Worm (Caenorhabditis elegans): ENCODE data around the gene F44E7.5.

Gene F44E7.5

DNA sequence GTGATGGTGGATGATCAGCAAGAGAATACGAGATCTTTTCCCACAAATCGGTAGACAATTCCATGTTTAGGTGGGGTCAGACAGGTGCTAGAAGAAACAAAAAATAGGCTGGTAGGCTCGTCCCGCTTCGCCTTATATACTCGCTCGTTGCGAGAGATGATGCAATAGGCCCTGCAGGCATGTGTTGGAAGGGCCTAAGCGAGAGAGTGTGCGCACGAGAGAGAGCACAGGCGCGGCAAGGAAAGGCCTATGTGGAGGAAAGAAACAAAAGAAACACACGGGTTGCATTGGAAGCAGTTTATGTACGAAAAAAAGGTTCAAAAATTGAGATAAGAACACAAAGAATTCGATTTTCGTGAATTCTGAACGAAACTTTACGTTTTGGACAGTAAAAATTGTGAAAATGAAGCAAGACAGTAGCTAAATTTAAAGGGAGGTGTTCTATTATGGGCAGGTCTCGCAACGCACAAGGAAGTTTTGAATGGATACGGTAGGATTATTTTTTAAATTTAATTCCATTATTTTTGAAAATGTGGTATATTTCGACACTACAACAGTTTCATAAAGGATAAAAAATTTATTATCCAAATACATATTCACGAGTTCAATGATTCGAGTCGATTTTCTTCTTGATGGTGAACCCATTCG is at the start of gene F44E7.5 (continued):
- TF ChIP-seq lin-35 (GFP tag; optimal IDR thresholded peaks at IDR 0.05): no peak
- TF ChIP-seq mcd-1 (GFP tag; IDR thresholded peaks at IDR 0.05): peak; percentile 53
- TF ChIP-seq dpl-1 (GFP tag; optimal IDR thresholded peaks at IDR 0.05): no peak
- TF ChIP-seq B0035.1 (tag; optimal IDR thresholded peaks at IDR 0.05): no peak
- no peak for TF ChIP-seq rcor-1 (GFP tag; IDR thresholded peaks at IDR 0.05)
- TF ChIP-seq aptf-2 (GFP tag; conservative IDR thresholded peaks at IDR 0.05): no peak
- no peak for TF ChIP-seq attf-6 (GFP tag; IDR thresholded peaks at IDR 0.05)
- no peak for TF ChIP-seq efl-1 (GFP tag; optimal IDR thresholded peaks at IDR 0.05)
- TF ChIP-seq lsl-1 (GFP tag; optimal IDR thresholded peaks at IDR 0.05): peak; percentile 79
- no peak for TF ChIP-seq bed-1 (GFP tag; IDR thresholded peaks at IDR 0.05)
- no peak for TF ChIP-seq somi-1 (GFP tag; optimal IDR thresholded peaks at IDR 0.05)
- TF ChIP-seq lag-1 (GFP tag; IDR thresholded peaks at IDR 0.05): no peak
- TF ChIP-seq nhr-120 (GFP tag; IDR thresholded peaks at IDR 0.05): no peak
- TF ChIP-seq lin-40 (tag; optimal IDR thresholded peaks at IDR 0.05): peak; percentile 51
- no peak for TF ChIP-seq Y56A3A.18 (GFP tag; IDR thresholded peaks at IDR 0.05)
- TF ChIP-seq atf-7 (tag; optimal IDR thresholded peaks at IDR 0.05): no peak
- TF ChIP-seq F33H1.4 (GFP tag; IDR thresholded peaks at IDR 0.05): peak; percentile 76
- TF ChIP-seq Y95B8A.8 (GFP tag; IDR thresholded peaks at IDR 0.05): no peak
- peak; percentile 67 for TF ChIP-seq ztf-18 (tag; optimal IDR thresholded peaks at IDR 0.05)
- TF ChIP-seq snpc-1.1 (tag; optimal IDR thresholded peaks at IDR 0.05; ENCODE audit: insufficient read depth): no peak
- TF ChIP-seq sptf-2 (GFP tag; optimal IDR thresholded peaks at IDR 0.05): no peak
- TF ChIP-seq K12H6.12 (tag; optimal IDR thresholded peaks at IDR 0.05): peak; percentile 40
- peak; percentile 61 for TF ChIP-seq attf-5 (GFP tag; optimal IDR thresholded peaks at IDR 0.05)
- TF ChIP-seq madf-3 (GFP tag; IDR thresholded peaks at IDR 0.05): no peak
- no peak for TF ChIP-seq T26A5.8 (tag; optimal IDR thresholded peaks at IDR 0.05)
- no peak for TF ChIP-seq ztf-28 (GFP tag; IDR thresholded peaks at IDR 0.05)
- TF ChIP-seq zfh-2 (GFP tag; conservative IDR thresholded peaks at IDR 0.05): no peak
- no peak for TF ChIP-seq Y53F4B.3 (GFP tag; IDR thresholded peaks at IDR 0.05)
- TF ChIP-seq unc-62 (GFP tag; optimal IDR thresholded peaks at IDR 0.05): no peak
- no peak for TF ChIP-seq hsf-1 (GFP tag; IDR thresholded peaks at IDR 0.05)
- no peak for TF ChIP-seq nfyb-1 (GFP tag; IDR thresholded peaks at IDR 0.05)
- TF ChIP-seq let-526 (GFP tag; IDR thresholded peaks at IDR 0.05): no peak

DNA sequence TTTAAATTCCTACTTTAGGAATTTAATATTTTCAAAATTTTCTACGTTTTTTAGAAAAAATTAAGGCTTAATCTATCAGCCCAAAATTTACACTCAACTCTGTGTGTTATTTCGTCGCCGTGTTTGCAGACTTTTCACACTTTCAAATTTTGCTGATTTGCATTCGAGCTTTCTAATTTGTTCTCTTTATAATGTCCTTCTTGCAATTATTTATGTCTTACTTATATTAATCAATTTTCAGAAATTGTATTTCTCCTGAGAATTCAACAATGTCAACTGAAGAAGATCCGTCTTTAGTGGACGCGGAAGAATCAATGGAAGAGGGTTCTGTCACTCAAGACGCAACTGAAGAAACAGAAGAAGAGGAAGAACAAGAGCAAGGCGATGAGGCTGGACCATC is 45.9 kb upstream of the F44E7.5 start, which contains the start of gene let-418:
TSS of gene let-418 (plus strand) at position 242 of the 400 bp plus-strand sequence.
- no peak for TF ChIP-seq bed-1 (GFP tag; IDR thresholded peaks at IDR 0.05)
- TF ChIP-seq B0019.2 (GFP tag; conservative IDR thresholded peaks at IDR 0.05): no peak
- no peak for TF ChIP-seq nhr-90 (tag; optimal IDR thresholded peaks at IDR 0.05)
- TF ChIP-seq repo-1 (tag; optimal IDR thresholded peaks at IDR 0.05): no peak
- no peak for TF ChIP-seq sea-2 (GFP tag; IDR thresholded peaks at IDR 0.05)
- no peak for TF ChIP-seq nfya-1 (tag; optimal IDR thresholded peaks at IDR 0.05; ENCODE audit: borderline replicate concordance, insufficient read depth)
- TF ChIP-seq F23B12.7 (tag; optimal IDR thresholded peaks at IDR 0.05; ENCODE audit: insufficient read depth): no peak
- TF ChIP-seq F55B11.4 (tag; optimal IDR thresholded peaks at IDR 0.05; ENCODE audit: borderline replicate concordance, insufficient read depth): no peak
- no peak for TF ChIP-seq cebp-2 (GFP tag; IDR thresholded peaks at IDR 0.05)
- TF ChIP-seq snpc-1.3 (tag; optimal IDR thresholded peaks at IDR 0.05; ENCODE audit: insufficient read depth): no peak
- TF ChIP-seq pha-4 (tag; optimal IDR thresholded peaks at IDR 0.05): no peak
- no peak for TF ChIP-seq atf-7 (tag; optimal IDR thresholded peaks at IDR 0.05)
- no peak for TF ChIP-seq hsf-1 (GFP tag; IDR thresholded peaks at IDR 0.05)
- no peak for TF ChIP-seq lsy-27 (tag; optimal IDR thresholded peaks at IDR 0.05; ENCODE audit: borderline replicate concordance, insufficient read depth)

Data from whole organism, young adult.